Fruit fly (Drosophila melanogaster) Kc167 (cell line): ENCODE measurements around the gene CG15865.

ENCODE experiments used
- Myc ChIP-seq: fragments of >200 bp; optimal IDR thresholded peaks from 2 replicates; lab custom pipeline; 2017; ENCODE audit warnings: missing external identifiers
- Sin3A ChIP-seq: fragments of >200 bp; optimal IDR thresholded peaks from 2 replicates; lab custom pipeline; 2018; ENCODE audit warnings: missing external identifiers
- h ChIP-seq: fragments of >200 bp; optimal IDR thresholded peaks from 3 replicates; lab custom pipeline; 2018; ENCODE audit warnings: missing external identifiers
- insv ChIP-seq: fragments of >200 bp; optimal IDR thresholded peaks from 3 replicates; lab custom pipeline; 2018; ENCODE audit warnings: missing external identifiers
- psq ChIP-seq: fragments of >200 bp; optimal IDR thresholded peaks from 2 replicates; lab custom pipeline; 2017; ENCODE audit warnings: missing external identifiers
- ttk ChIP-seq: sonication (Bioruptor generic); optimal IDR thresholded peaks from 2 replicates; lab custom pipeline; 2017; ENCODE audit warnings: missing external identifiers

CG15865 gene

DNA sequence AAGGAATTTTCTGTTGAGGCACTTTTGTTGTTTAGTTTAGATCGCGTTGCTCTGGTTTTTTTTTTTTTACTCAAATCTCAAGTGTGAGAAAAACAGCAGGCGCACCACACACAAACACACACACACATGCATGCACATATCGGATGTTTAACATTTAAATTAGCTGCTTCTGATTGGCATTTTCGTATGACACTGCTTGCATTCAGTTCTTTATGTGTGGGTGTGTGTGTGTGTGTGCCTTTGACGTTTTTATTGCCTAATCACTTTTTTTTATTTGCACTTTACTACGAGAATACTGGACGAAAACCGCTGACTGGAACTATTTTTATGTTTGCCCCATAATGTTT lies 15.8 kb downstream of the CG15865 start:
- TF ChIP-seq ttk (no peak), insv (lab: Kevin White, UChicago) (no peak), Myc (lab: Kevin White, UChicago) (no peak), h (no peak), psq (lab: Kevin White, UChicago) (no peak), Sin3A (lab: Kevin White, UChicago) (no peak)

- TF ChIP-seq Sin3A (lab: Kevin White, UChicago) (no peak), Myc (lab: Kevin White, UChicago) (no peak), h (no peak), psq (lab: Kevin White, UChicago) (no peak), insv (lab: Kevin White, UChicago) (no peak), ttk (no peak)
Measured at dm6 chrX:16647737-16648434, 16.4 kb downstream of the CG15865 start.

DNA sequence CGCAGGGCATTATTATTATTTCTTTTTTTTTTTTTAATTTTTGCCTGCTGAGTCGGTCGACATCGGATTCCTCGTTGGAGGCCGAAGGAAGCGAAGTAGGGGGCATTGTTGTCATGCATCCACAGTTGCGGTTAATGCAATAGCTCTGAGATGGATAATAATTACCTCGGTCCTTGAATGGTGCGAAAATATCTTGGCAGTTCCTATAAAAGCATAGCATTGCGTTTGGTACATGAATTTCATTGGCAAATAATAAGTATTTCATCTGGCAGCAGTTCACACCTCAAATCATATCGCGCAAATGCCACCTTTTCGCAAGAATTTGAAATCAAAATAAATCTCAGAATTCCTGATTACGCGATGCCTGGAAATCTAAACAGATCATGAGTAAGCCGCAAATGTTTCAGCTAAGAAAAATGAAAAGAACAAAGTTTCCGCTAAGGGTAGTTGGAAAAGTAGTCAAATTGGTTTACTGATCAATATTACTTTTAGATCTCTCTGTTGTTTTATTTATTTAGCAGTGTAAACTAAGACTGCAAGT lies 17.1 kb downstream of the CG15865 start:
- TF ChIP-seq Sin3A (lab: Kevin White, UChicago): no peak

- TF ChIP-seq Myc (lab: Kevin White, UChicago) (no peak), h (no peak), Sin3A (lab: Kevin White, UChicago) (no peak), ttk (no peak), insv (lab: Kevin White, UChicago) (no peak), psq (lab: Kevin White, UChicago) (no peak)
Measured at dm6 chrX:16645472-16645871, 18.8 kb downstream of the CG15865 start.

dm6 chrX:16644535-16645131 lies 19.6 kb downstream of the CG15865 start:
- no peak for TF ChIP-seq ttk
- TF ChIP-seq insv (lab: Kevin White, UChicago): no peak
- TF ChIP-seq psq (lab: Kevin White, UChicago): no peak
- TF ChIP-seq Sin3A (lab: Kevin White, UChicago): no peak
- no peak for TF ChIP-seq h
- no peak for TF ChIP-seq Myc (lab: Kevin White, UChicago)

DNA sequence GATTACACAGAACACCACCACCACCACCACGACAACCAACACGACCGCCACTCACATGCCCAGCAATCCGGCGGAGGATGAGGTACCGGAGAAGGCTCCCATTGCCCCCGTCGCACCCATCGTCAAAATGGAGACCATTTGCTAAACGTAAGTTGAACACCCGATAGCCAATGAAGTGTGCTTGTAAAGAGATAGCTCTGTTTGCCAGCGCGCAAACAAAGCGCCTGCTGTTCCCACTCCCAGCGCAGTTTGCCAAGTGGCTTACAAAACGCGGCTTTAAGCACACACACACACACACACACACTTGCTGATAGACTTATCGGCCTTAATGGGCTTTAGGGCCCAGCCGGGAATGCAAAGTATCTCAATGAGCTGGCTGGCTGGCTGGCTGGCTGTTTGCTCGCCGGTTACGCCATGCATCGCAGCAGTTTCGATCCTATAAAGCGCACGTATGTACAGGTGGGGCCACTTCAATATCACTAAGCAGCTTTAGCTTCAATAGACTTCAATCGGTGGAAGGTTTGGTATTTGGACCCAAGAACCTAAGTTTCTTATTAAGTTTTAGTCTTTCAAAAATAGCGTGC lies 20.8 kb downstream of the CG15865 start:
- TF ChIP-seq ttk: no peak
- no peak for TF ChIP-seq Myc (lab: Kevin White, UChicago)
- no peak for TF ChIP-seq psq (lab: Kevin White, UChicago)
- TF ChIP-seq Sin3A (lab: Kevin White, UChicago): no peak
- no peak for TF ChIP-seq h
- TF ChIP-seq insv (lab: Kevin White, UChicago): no peak

DNA sequence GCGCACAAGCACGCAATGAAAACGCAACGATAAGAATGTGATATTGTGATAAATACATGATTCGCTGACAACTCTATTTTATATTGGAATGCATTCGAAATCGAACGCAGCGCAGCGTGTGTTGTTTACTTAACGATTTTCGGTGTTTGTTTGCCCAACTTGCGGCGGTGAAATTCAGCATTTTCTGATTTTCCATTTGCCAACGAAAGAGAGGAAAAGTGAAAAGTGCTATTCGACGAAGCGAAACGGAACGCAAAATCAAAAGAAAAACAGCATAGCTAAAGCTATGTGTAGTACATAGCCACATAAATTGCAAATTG lies 23.2 kb downstream of the CG15865 start:
- TF ChIP-seq psq (lab: Kevin White, UChicago) (no peak), Sin3A (lab: Kevin White, UChicago) (no peak), h (no peak), insv (lab: Kevin White, UChicago) (no peak), ttk (no peak), Myc (lab: Kevin White, UChicago) (no peak)

DNA sequence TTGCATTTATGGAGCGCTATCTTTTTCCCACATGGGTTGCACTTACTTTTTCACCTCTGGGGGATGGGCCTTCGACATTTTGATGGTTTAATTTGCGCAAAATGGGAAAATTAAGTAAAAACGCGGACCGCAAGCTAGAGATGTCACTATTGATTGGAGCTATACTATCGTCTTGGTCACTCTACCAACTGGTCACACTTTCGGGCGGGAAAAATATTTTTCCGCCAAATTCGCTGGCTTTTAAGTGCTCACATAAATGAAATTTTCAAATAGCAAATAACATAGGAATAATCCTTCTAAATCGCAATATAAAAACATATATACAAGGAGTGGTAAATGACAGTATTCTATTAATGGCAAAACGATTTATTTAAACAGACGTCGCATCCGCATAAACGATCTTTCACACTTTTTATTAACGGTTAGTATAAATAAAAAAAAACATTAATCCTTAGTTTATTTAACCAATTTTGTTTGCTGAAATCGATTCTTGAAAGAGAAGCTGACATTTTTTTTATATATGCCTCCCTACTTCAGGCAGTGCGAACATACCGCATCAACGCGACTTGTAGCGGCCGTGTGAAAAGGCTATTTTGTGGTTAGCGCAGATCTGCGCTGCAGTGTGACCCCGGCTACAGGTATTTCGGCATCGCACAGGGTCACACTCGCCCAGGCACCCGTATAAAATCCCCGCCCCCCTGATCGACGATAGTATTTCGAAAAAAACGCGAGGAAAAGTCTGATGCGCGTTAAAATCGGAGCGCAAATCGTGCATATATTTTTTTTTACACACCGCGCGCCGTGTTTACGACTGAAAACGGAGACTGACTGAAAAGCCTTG lies 23.8 kb downstream of the CG15865 start, which contains the start of the genes SNRPG and mthl1:
TSS of gene SNRPG (minus strand) at position 160 of the 841 bp plus-strand sequence.
TSS of gene mthl1 (plus strand) at position 709 of the 841 bp plus-strand sequence.
- TF ChIP-seq Myc (lab: Kevin White, UChicago) (no peak), ttk (no peak), psq (lab: Kevin White, UChicago) (no peak), Sin3A (lab: Kevin White, UChicago) (no peak), h (no peak), insv (lab: Kevin White, UChicago) (no peak)

dm6 chrX:16637594-16638485 lies 26.4 kb downstream of the CG15865 start, which contains the start of gene RpS19a:
RpS19a (plus strand) TSS chrX:16637894.
- TF ChIP-seq psq (lab: Kevin White, UChicago): peak; percentile 98
- no peak for TF ChIP-seq Sin3A (lab: Kevin White, UChicago)

dm6 chrX:16637106-16637590 lies 27.1 kb downstream of the CG15865 start, which contains the start of gene Rok:
Rok (minus strand) TSS chrX:16637414.
- TF ChIP-seq Sin3A (lab: Kevin White, UChicago) (no peak), ttk (no peak), Myc (lab: Kevin White, UChicago) (no peak), h (no peak), psq (lab: Kevin White, UChicago) (no peak), insv (lab: Kevin White, UChicago) (no peak)
